Worm (Caenorhabditis elegans) whole organism, mixed stage, embryonic: ENCODE results near the gene R07A4.2.

Experiments used
- bed-3 ChIP-seq: fragments of 200-800 bp; sonication (Bioruptor generic); optimal IDR thresholded peaks from 3 replicates; lab custom pipeline; 2018; ENCODE audit warnings: mild to moderate bottlenecking, missing genetic modification characterization, moderate library complexity, missing compliant biosample characterization
- ceh-39 ChIP-seq: fragments of 150-350 bp; optimal IDR thresholded peaks from 2 replicates; lab custom pipeline; 2014; ENCODE audit warnings: missing biosample characterization, missing genetic modification characterization
- ham-2 ChIP-seq: fragments of 200-800 bp; sonication (Bioruptor generic); optimal IDR thresholded peaks from 2 replicates; lab custom pipeline; 2018; ENCODE audit warnings: mild to moderate bottlenecking, missing genetic modification characterization, missing compliant biosample characterization
- lsy-2 ChIP-seq: fragments of 150-350 bp; optimal IDR thresholded peaks from 2 replicates; lab custom pipeline; 2014; ENCODE audit warnings: missing biosample characterization, missing genetic modification characterization
- mab-5 ChIP-seq: fragments of 150-350 bp; optimal IDR thresholded peaks from 2 replicates; lab custom pipeline; 2014; ENCODE audit warnings: missing biosample characterization, missing genetic modification characterization
- mep-1 ChIP-seq: fragments of 150-350 bp; optimal IDR thresholded peaks from 2 replicates; lab custom pipeline; 2017; ENCODE audit warnings: missing biosample characterization, missing genetic modification reagents, missing genetic modification characterization, inconsistent platforms
- mls-2 ChIP-seq: sonication (generic microtip); optimal IDR thresholded peaks from 2 replicates; lab custom pipeline; 2016; ENCODE audit warnings: mild to moderate bottlenecking, missing genetic modification characterization, moderate library complexity, missing compliant biosample characterization
- nhr-28 ChIP-seq: fragments of 150-350 bp; optimal IDR thresholded peaks from 2 replicates; lab custom pipeline; 2014; ENCODE audit warnings: missing biosample characterization, missing genetic modification characterization
- tbx-8 ChIP-seq: fragments of 200-800 bp; sonication (Bioruptor generic); optimal IDR thresholded peaks from 2 replicates; lab custom pipeline; 2018; ENCODE audit warnings: mild to moderate bottlenecking, missing genetic modification characterization, moderate library complexity, missing compliant biosample characterization
- unc-62 ChIP-seq: fragments of 150-350 bp; optimal IDR thresholded peaks from 2 replicates; lab custom pipeline; 2014; ENCODE audit warnings: missing biosample characterization, missing genetic modification reagents, missing genetic modification characterization
- zip-8 ChIP-seq: fragments of 150-350 bp; optimal IDR thresholded peaks from 2 replicates; lab custom pipeline; 2014; ENCODE audit warnings: missing biosample characterization, missing genetic modification characterization

Gene R07A4.2

DNA sequence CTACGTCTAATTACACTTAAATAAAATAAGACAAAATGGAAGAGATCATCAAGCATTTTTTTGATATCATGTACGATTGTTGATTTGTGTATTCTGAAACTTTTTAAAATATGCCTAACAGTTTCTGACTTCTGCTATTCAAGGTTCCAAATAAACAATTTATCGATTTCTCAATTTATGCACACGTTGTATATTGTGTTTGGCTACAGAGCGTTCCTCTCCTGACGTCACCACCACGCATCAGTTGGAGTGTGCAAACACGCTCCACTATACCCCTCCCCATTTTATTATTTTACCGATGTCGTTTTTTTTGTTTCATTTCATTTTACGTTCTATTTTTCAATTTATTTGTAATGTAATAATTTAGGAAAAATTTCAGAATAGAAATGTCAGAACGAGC is 51.4 kb downstream of the R07A4.2 start, which contains the start of gene plpp-1.3:
TSS of gene plpp-1.3 (plus strand) at position 380 of the 400 bp plus-strand sequence.
- TF ChIP-seq mep-1 (tag; lab: Kevin White, UChicago), result peak; percentile 48
- TF ChIP-seq lsy-2 (tag; lab: Kevin White, UChicago), result no peak
- no peak for TF ChIP-seq mls-2 (tag; lab: Kevin White, UChicago)
- no peak for TF ChIP-seq nhr-28 (tag; lab: Kevin White, UChicago)
- TF ChIP-seq zip-8 (tag; lab: Kevin White, UChicago), result no peak
- peak; percentile 17 for TF ChIP-seq ceh-39 (tag; lab: Kevin White, UChicago)
- TF ChIP-seq ham-2 (GFP tag; lab: Kevin White, UChicago), result no peak
- TF ChIP-seq bed-3, result no peak
- no peak for TF ChIP-seq mab-5 (tag; lab: Kevin White, UChicago)
- TF ChIP-seq unc-62 (GFP tag; lab: Kevin White, UChicago), result no peak
- no peak for TF ChIP-seq tbx-8 (GFP tag; lab: Kevin White, UChicago)
